Fruit fly (Drosophila melanogaster) Kc167 (cell line): ENCODE data around the gene Tgs1.

Source experiments
- Sin3A ChIP-seq: fragments of >200 bp; optimal IDR thresholded peaks from 2 replicates; lab custom pipeline; 2018; ENCODE audit warnings: missing external identifiers
- psq ChIP-seq: fragments of >200 bp; optimal IDR thresholded peaks from 2 replicates; lab custom pipeline; 2017; ENCODE audit warnings: missing external identifiers

DNA sequence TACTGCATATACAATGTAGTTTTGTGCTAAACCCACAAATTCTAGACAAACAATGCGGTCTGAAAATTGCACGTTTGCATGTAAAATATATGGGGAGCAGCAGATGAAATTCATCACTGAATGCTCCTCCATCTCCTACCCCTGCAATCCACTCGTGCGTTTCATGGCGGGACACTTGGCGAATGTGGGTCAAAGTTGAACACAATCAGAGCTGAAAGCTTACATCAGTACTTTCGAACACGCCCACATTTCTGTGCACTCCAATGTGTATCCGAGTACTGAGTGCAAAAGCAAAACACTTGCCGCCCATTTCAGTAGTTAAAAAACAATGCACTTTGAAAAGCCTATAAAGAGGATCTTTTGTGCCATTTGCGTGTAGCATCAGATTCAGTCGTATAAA, 41.4 kb downstream of the Tgs1 start:
- TF ChIP-seq psq (lab: Kevin White, UChicago) (no peak), Sin3A (no peak)
